Worm (Caenorhabditis elegans) whole organism, early embryonic: ENCODE results near the gene C16C8.20.

ENCODE experiments used
- B0310.2 ChIP-seq: sonication (generic microtip); optimal IDR thresholded peaks from 2 replicates; lab custom pipeline; 2016; ENCODE audit warnings: mild to moderate bottlenecking, missing genetic modification characterization, missing compliant biosample characterization
- F13C5.2 ChIP-seq: sonication (generic microtip); optimal IDR thresholded peaks from 2 replicates; lab custom pipeline; 2017; ENCODE audit warnings: mild to moderate bottlenecking, missing genetic modification characterization, inconsistent platforms, missing compliant biosample characterization
- aly-1 ChIP-seq: sonication (generic microtip); optimal IDR thresholded peaks from 2 replicates; lab custom pipeline; 2016; ENCODE audit warnings: missing genetic modification characterization, missing compliant biosample characterization
- ama-1 ChIP-seq: fragments of 150-350 bp; optimal IDR thresholded peaks from 2 replicates; lab custom pipeline; 2014
- ceh-13 ChIP-seq: fragments of 200-800 bp; sonication (Bioruptor generic); optimal IDR thresholded peaks from 2 replicates; lab custom pipeline; 2018; ENCODE audit warnings: mild to moderate bottlenecking, missing genetic modification characterization, missing compliant biosample characterization
- ceh-36 ChIP-seq: sonication (generic microtip); optimal IDR thresholded peaks from 2 replicates; lab custom pipeline; 2016; ENCODE audit warnings: missing genetic modification characterization, inconsistent platforms, missing compliant biosample characterization
- ets-7 ChIP-seq: sonication (generic microtip); optimal IDR thresholded peaks from 2 replicates; lab custom pipeline; 2016; ENCODE audit warnings: missing genotype, missing genetic modification characterization, missing compliant biosample characterization
- flt-1 ChIP-seq: fragments of 200-800 bp; sonication (Bioruptor generic); IDR thresholded peaks from 2 replicates; pipeline ENCODE4 v1.3.6; 2022; ENCODE audit warnings: missing genetic modification characterization, missing compliant biosample characterization
- hmbx-1 ChIP-seq: sonication (generic microtip); optimal IDR thresholded peaks from 2 replicates; lab custom pipeline; 2016; ENCODE audit warnings: mild to moderate bottlenecking, missing genetic modification characterization, missing compliant biosample characterization
- hmg-4 ChIP-seq: fragments of 200-800 bp; sonication (Bioruptor generic); optimal IDR thresholded peaks from 2 replicates; lab custom pipeline; 2018; ENCODE audit warnings: mild to moderate bottlenecking, missing genetic modification characterization, missing compliant biosample characterization
- hnd-1 ChIP-seq: sonication (generic microtip); optimal IDR thresholded peaks from 2 replicates; lab custom pipeline; 2016; ENCODE audit warnings: missing genetic modification characterization, missing compliant biosample characterization
- pes-1 ChIP-seq: fragments of 200-800 bp; sonication (Bioruptor generic); IDR thresholded peaks from 2 replicates; pipeline ENCODE4 v1.3.6; 2022; ENCODE audit warnings: missing genetic modification reagents, missing genetic modification characterization, missing compliant biosample characterization
- scrt-1 ChIP-seq: fragments of 200-800 bp; sonication (Bioruptor generic); IDR thresholded peaks from 2 replicates; pipeline ENCODE4 v1.3.6; 2022; ENCODE audit warnings: missing genetic modification characterization, missing compliant biosample characterization
- sea-1 ChIP-seq: fragments of 200-800 bp; sonication (Bioruptor generic); conservative IDR thresholded peaks from 2 replicates; pipeline ENCODE4 v1.3.6; 2022; ENCODE audit warnings: missing genetic modification characterization, missing compliant biosample characterization
- tbx-11 ChIP-seq: fragments of 200-800 bp; sonication (Bioruptor generic); IDR thresholded peaks from 2 replicates; pipeline ENCODE4 v1.3.6; 2022; ENCODE audit warnings: missing genetic modification characterization, missing compliant biosample characterization
- tbx-37 ChIP-seq: fragments of 200-800 bp; sonication (Bioruptor generic); conservative IDR thresholded peaks from 2 replicates; pipeline ENCODE4 v1.3.6; 2022; ENCODE audit warnings: missing genetic modification reagents, missing genetic modification characterization, missing compliant biosample characterization
- tra-4 ChIP-seq: sonication (generic microtip); optimal IDR thresholded peaks from 2 replicates; lab custom pipeline; 2017; ENCODE audit warnings: missing genetic modification characterization, missing compliant biosample characterization

The C16C8.20 gene

DNA sequence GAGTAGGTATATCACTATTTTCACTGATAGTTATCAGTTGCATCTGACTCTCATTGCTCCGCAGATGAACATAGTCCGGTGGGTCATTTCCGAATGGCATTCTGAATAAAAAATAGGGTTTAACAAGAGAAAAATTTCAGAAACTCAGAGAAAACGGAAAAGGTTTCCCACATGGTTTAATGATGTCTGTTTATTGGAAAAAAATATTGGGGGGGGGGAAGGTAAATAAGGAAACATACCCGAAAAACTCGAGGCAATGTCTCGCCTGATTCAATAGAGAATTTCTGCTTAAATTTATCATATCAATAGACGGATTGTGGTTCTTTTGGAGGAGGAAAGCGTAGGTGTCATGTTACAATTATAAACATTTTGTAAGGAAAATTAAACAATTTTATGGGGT lies 21.3 kb upstream of the C16C8.20 start, which contains the start of gene nep-11:
Gene nep-11, minus strand, starts transcription at position 101 of the 400 bp plus-strand sequence.
- TF ChIP-seq ceh-13 (GFP tag; lab: Kevin White, UChicago) (no peak), ets-7 (tag; lab: Kevin White, UChicago) (no peak), pes-1 (no peak), ama-1 (lab: Kevin White, UChicago) (no peak), hmg-4 (GFP tag; lab: Kevin White, UChicago) (no peak), tra-4 (tag; lab: Kevin White, UChicago) (no peak), B0310.2 (no peak), flt-1 (GFP tag; lab: Robert Waterston, UW) (no peak), hmbx-1 (no peak), tbx-37 (GFP tag; lab: Robert Waterston, UW) (no peak), tbx-11 (GFP tag; lab: Robert Waterston, UW) (no peak)

DNA sequence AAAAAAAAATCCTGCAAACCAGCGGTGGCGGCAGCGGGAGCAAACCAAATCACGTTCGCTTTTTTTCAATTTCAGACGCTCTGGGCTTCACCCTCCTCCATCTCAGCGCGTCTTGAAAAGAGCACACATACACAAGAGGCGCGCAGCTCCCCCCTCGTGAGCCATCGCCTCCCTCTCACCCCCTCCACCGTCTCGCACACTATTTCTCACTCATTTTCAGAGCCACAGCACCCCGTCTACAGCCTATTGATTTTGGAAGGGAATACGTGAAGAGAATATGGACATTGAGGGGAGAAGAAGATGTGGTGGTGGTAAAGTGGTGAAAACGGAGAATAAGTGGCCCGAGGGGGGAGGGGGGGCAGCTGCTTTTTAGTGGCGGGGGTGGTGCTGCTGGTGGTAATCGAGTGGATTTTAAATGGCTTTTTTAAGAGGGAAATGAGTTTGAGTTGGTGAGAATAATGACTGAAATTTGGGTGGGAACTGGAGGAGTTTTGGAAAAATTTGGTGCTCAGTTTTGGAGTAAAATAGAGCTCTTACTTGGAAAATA lies 18.5 kb upstream of the C16C8.20 start:
- TF ChIP-seq hnd-1 (tag; lab: Kevin White, UChicago) (no peak), tbx-37 (GFP tag; lab: Robert Waterston, UW) (no peak), ceh-36 (tag; lab: Kevin White, UChicago) (no peak), ets-7 (tag; lab: Kevin White, UChicago) (no peak), pes-1 (no peak), hmg-4 (GFP tag; lab: Kevin White, UChicago) (no peak), sea-1 (GFP tag; lab: Robert Waterston, UW) (no peak), ceh-13 (GFP tag; lab: Kevin White, UChicago) (no peak), B0310.2 (no peak), tra-4 (tag; lab: Kevin White, UChicago) (no peak), ama-1 (lab: Kevin White, UChicago) (no peak), tbx-11 (GFP tag; lab: Robert Waterston, UW) (no peak), aly-1 (tag; lab: Kevin White, UChicago) (no peak), scrt-1 (GFP tag; lab: Robert Waterston, UW) (no peak), F13C5.2 (tag; lab: Kevin White, UChicago) (no peak), flt-1 (GFP tag; lab: Robert Waterston, UW) (no peak), hmbx-1 (no peak)

DNA sequence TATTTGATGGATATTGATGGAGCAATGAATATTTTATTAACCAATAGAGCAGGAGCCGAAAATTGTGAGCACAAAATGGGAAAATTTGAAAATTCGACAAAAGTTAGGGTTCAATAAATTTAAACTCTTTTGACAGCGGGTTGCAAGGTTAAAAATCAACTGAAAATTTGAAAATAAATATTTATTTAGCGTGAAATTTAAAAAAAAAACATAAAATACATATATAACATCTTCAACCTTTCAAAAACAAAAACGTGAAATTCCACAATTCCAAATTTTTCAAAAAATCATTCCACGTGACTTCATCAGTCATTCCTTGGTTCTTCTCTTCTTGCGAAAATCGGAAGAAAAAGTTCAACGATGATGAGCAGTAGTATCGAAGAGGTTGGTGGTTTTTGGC lies 17.3 kb upstream of the C16C8.20 start, which contains the start of gene C16C8.18:
Gene C16C8.18, plus strand, starts transcription at position 301 of the 400 bp plus-strand sequence.
- no peak for TF ChIP-seq ceh-13 (GFP tag; lab: Kevin White, UChicago)
- no peak for TF ChIP-seq hmg-4 (GFP tag; lab: Kevin White, UChicago)
- no peak for TF ChIP-seq ceh-36 (tag; lab: Kevin White, UChicago)
- no peak for TF ChIP-seq hmbx-1
- no peak for TF ChIP-seq scrt-1 (GFP tag; lab: Robert Waterston, UW)
- no peak for TF ChIP-seq aly-1 (tag; lab: Kevin White, UChicago)
- TF ChIP-seq pes-1: no peak
- TF ChIP-seq hnd-1 (tag; lab: Kevin White, UChicago): no peak
- no peak for TF ChIP-seq B0310.2
- no peak for TF ChIP-seq tbx-37 (GFP tag; lab: Robert Waterston, UW)
- TF ChIP-seq F13C5.2 (tag; lab: Kevin White, UChicago): no peak
- no peak for TF ChIP-seq ets-7 (tag; lab: Kevin White, UChicago)
- no peak for TF ChIP-seq tra-4 (tag; lab: Kevin White, UChicago)
- no peak for TF ChIP-seq ama-1 (lab: Kevin White, UChicago)

DNA sequence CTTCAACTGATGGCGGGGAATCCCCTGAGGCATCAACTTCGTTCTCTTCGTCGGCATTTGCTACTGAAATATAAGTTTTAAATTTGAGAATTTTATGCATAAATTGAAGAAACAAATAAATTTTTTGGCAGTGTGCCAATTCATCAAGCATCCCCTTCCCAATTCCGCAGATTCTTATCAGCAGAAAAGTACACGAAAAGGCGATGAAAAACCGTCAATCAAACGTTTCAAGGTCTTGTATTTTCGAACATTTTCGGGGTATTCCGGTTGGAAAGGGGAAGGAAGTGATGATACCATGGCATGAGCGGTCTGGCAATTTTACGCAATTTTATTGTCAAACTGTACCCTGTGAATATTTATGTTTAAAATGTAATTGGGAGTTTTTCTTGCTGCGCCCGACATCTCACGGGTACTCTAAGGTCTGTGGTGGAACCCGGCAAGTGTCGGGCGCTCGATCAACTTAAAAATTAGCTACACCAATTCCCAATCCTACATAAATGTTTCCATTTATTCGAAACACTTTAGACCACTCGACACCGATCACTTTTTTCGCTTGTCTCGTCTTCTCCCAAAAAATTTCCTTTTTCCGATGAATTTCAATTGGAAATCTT lies 11.7 kb upstream of the C16C8.20 start:
- no peak for TF ChIP-seq hmg-4 (GFP tag; lab: Kevin White, UChicago)
- no peak for TF ChIP-seq tbx-11 (GFP tag; lab: Robert Waterston, UW)
- no peak for TF ChIP-seq hnd-1 (tag; lab: Kevin White, UChicago)
- TF ChIP-seq hmbx-1: no peak
- TF ChIP-seq sea-1 (GFP tag; lab: Robert Waterston, UW): no peak
- no peak for TF ChIP-seq ceh-36 (tag; lab: Kevin White, UChicago)
- no peak for TF ChIP-seq B0310.2
- TF ChIP-seq tra-4 (tag; lab: Kevin White, UChicago): no peak
- no peak for TF ChIP-seq ets-7 (tag; lab: Kevin White, UChicago)
- no peak for TF ChIP-seq aly-1 (tag; lab: Kevin White, UChicago)
- no peak for TF ChIP-seq pes-1
- no peak for TF ChIP-seq F13C5.2 (tag; lab: Kevin White, UChicago)
- no peak for TF ChIP-seq ama-1 (lab: Kevin White, UChicago)
- no peak for TF ChIP-seq tbx-37 (GFP tag; lab: Robert Waterston, UW)
- TF ChIP-seq scrt-1 (GFP tag; lab: Robert Waterston, UW): no peak

DNA sequence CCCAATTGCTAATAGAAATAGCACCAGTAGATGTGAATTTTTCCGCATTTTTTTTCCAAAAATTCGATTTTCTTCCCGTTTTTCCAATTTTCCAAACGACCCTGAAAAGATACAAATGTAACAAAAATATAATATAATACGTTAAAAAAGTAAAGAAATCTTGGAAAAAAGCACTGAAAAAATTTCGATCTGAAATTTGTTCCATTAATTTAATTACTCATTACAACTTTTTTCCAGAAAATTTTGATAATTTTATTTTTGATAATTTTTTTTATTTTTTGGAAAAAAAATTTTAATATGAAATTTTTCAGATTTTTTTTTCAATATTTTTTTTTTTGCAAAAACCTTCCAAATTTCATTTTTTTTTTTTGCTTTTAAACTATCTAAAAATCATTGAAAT lies 10.3 kb upstream of the C16C8.20 start, which contains the start of gene skpo-2:
Gene skpo-2, minus strand, starts transcription at position 101 of the 400 bp plus-strand sequence.
- TF ChIP-seq ceh-36 (tag; lab: Kevin White, UChicago): no peak
- no peak for TF ChIP-seq tra-4 (tag; lab: Kevin White, UChicago)
- TF ChIP-seq tbx-37 (GFP tag; lab: Robert Waterston, UW): no peak
- TF ChIP-seq ets-7 (tag; lab: Kevin White, UChicago): no peak
- TF ChIP-seq tbx-11 (GFP tag; lab: Robert Waterston, UW): no peak
- TF ChIP-seq B0310.2: no peak
- no peak for TF ChIP-seq F13C5.2 (tag; lab: Kevin White, UChicago)
- no peak for TF ChIP-seq sea-1 (GFP tag; lab: Robert Waterston, UW)
- no peak for TF ChIP-seq ama-1 (lab: Kevin White, UChicago)

DNA sequence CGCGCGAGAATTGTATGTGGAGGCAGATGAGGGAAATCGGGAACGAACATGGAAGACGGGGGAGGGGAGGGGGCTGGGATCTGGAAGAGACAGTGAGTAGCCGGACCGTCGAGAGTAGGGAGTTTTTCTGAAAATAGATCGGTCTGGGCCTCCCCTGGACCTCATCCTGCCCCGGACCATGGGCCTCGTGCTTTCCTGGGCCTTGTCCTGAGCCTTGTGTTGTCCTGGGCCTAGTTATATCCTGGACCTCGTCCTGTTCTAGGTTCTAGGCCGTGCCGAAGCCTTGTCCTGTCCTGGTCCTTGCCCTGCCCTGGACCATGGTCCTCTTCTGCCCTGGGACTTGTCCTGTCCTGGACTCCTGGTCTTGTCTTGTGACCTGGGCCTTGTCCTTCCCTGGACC lies 9.4 kb upstream of the C16C8.20 start:
- TF ChIP-seq ceh-13 (GFP tag; lab: Kevin White, UChicago) (no peak), tbx-11 (GFP tag; lab: Robert Waterston, UW) (0 out of 2 replicates have a peak, but pooled peaks have one; percentile 21)

ce11 chrII:3438280-3438679 lies 8.5 kb upstream of the C16C8.20 start:
- TF ChIP-seq scrt-1 (GFP tag; lab: Robert Waterston, UW) (no peak), ceh-36 (tag; lab: Kevin White, UChicago) (no peak), ama-1 (lab: Kevin White, UChicago) (no peak), ets-7 (tag; lab: Kevin White, UChicago) (no peak), hnd-1 (tag; lab: Kevin White, UChicago) (no peak), ceh-13 (GFP tag; lab: Kevin White, UChicago) (no peak), hmg-4 (GFP tag; lab: Kevin White, UChicago) (no peak), flt-1 (GFP tag; lab: Robert Waterston, UW) (no peak), tbx-37 (GFP tag; lab: Robert Waterston, UW) (no peak), aly-1 (tag; lab: Kevin White, UChicago) (no peak), F13C5.2 (tag; lab: Kevin White, UChicago) (no peak), sea-1 (GFP tag; lab: Robert Waterston, UW) (no peak), tra-4 (tag; lab: Kevin White, UChicago) (no peak), B0310.2 (no peak), pes-1 (no peak), hmbx-1 (no peak), tbx-11 (GFP tag; lab: Robert Waterston, UW) (no peak)
